Worm (Caenorhabditis elegans): ENCODE data around the gene clik-2.

- no peak for TF ChIP-seq aly-2 (tag; optimal IDR thresholded peaks at IDR 0.05)
- TF ChIP-seq unc-62 (GFP tag; optimal IDR thresholded peaks at IDR 0.05 in 1 of 2): no peak
- no peak for TF ChIP-seq unc-62 (tag; optimal IDR thresholded peaks at IDR 0.05)
- no peak for TF ChIP-seq unc-39 (tag; optimal IDR thresholded peaks at IDR 0.05)
These were observed 21.6 kb upstream of the clik-2 start, which contains the start of gene K09F5.4 for ce11 chrX:7710643-7711042.

Measured in whole organism, L4 larva.